Fruit fly (Drosophila melanogaster) whole organism, embryonic: ENCODE results near the gene CaMKI.

ENCODE experiments used
- CG10431 ChIP-seq: fragments of 200-800 bp; sonication (Bioruptor generic); optimal IDR thresholded peaks from 3 replicates; lab custom pipeline; 2018; ENCODE audit warnings: missing biosample characterization, mild to moderate bottlenecking, missing genetic modification characterization
- CG11093 ChIP-seq: fragments of 200-800 bp; sonication (Bioruptor generic); IDR thresholded peaks from 3 replicates; pipeline ENCODE4 v1.3.6; 2022; ENCODE audit warnings: missing biosample characterization, missing genetic modification characterization
- CG11560 ChIP-seq: fragments of 200-800 bp; sonication (Bioruptor generic); IDR thresholded peaks from 3 replicates; pipeline ENCODE4 v1.3.6; 2022; ENCODE audit warnings: missing biosample characterization, missing genetic modification characterization
- CG12236 ChIP-seq: fragments of 200-800 bp; sonication (Bioruptor generic); optimal IDR thresholded peaks from 2 replicates; lab custom pipeline; 2016; ENCODE audit warnings: missing biosample characterization, missing genetic modification characterization
- CG14667 ChIP-seq: fragments of 200-800 bp; sonication (Bioruptor generic); IDR thresholded peaks from 2 replicates; pipeline ENCODE4 v1.3.6; 2022; ENCODE audit warnings: missing biosample characterization, missing genetic modification characterization
- CG15479 ChIP-seq: fragments of 200-800 bp; sonication (Bioruptor generic); optimal IDR thresholded peaks from 3 replicates; lab custom pipeline; 2019; ENCODE audit warnings: missing biosample characterization, mild to moderate bottlenecking, missing genetic modification characterization, moderate library complexity
- CG17361 ChIP-seq: fragments of 200-800 bp; sonication (Bioruptor generic); IDR thresholded peaks from 3 replicates; pipeline ENCODE4 v1.3.6; 2022; ENCODE audit warnings: missing biosample characterization, missing genetic modification characterization
- CG17385 ChIP-seq: fragments of 200-800 bp; sonication (Bioruptor generic); optimal IDR thresholded peaks from 3 replicates; lab custom pipeline; 2018; ENCODE audit warnings: missing biosample characterization, mild to moderate bottlenecking, missing genetic modification characterization
- CG17802 ChIP-seq: fragments of 200-800 bp; sonication (Bioruptor generic); optimal IDR thresholded peaks from 2 replicates; lab custom pipeline; 2018; ENCODE audit warnings: missing biosample characterization, mild to moderate bottlenecking, missing genetic modification characterization, moderate library complexity
- CG17829 ChIP-seq: fragments of 200-800 bp; optimal IDR thresholded peaks from 2 replicates; lab custom pipeline; 2019; ENCODE audit warnings: missing biosample characterization, mild to moderate bottlenecking, missing genetic modification characterization, moderate library complexity
- CG2889 ChIP-seq: fragments of 200-800 bp; sonication (Bioruptor generic); IDR thresholded peaks from 3 replicates; pipeline ENCODE4 v1.3.6; 2022; ENCODE audit warnings: missing biosample characterization, missing genetic modification characterization
- CG32767 ChIP-seq: fragments of 200-800 bp; sonication (Bioruptor generic); IDR thresholded peaks from 2 replicates; pipeline ENCODE4 v1.3.6; 2022; ENCODE audit warnings: missing biosample characterization, missing genetic modification characterization
- CG3407 ChIP-seq: fragments of 200-800 bp; sonication (Bioruptor generic); optimal IDR thresholded peaks from 2 replicates; lab custom pipeline; 2018; ENCODE audit warnings: missing biosample characterization, mild to moderate bottlenecking, missing genetic modification characterization
- CG43689 ChIP-seq: fragments of 200-800 bp; sonication (Bioruptor generic); IDR thresholded peaks from 2 replicates; pipeline ENCODE4 v1.3.6; 2022; ENCODE audit warnings: missing biosample characterization, missing genetic modification characterization
- CG4854 ChIP-seq: fragments of 200-800 bp; sonication (Bioruptor generic); optimal IDR thresholded peaks from 2 replicates; lab custom pipeline; 2016; ENCODE audit warnings: missing biosample characterization, missing genetic modification characterization, inconsistent platforms
- CG9797 ChIP-seq: fragments of 200-800 bp; sonication (Bioruptor generic); optimal IDR thresholded peaks from 3 replicates; lab custom pipeline; 2018; ENCODE audit warnings: missing biosample characterization, mild to moderate bottlenecking, missing genetic modification characterization
- Dfd ChIP-seq, 2 experiments: fragments of >200 bp; optimal IDR thresholded peaks; 2 replicates each; lab custom pipeline; 2017; ENCODE audit warnings: missing biosample characterization in 2 of 2, missing genetic modification characterization in 2 of 2
- Doc2 ChIP-seq: fragments of 200-800 bp; sonication (Bioruptor generic); IDR thresholded peaks from 2 replicates; pipeline ENCODE4 v1.3.6; 2022; ENCODE audit warnings: missing biosample characterization, missing genetic modification characterization
- HLH3B ChIP-seq: fragments of 200-800 bp; sonication (Bioruptor generic); IDR thresholded peaks from 2 replicates; pipeline ENCODE4 v1.3.6; 2022; ENCODE audit warnings: missing biosample characterization, missing genetic modification characterization
- Kr ChIP-seq: fragments of 200-800 bp; sonication (Bioruptor generic); optimal IDR thresholded peaks from 2 replicates; lab custom pipeline; 2017; ENCODE audit warnings: missing biosample characterization, mild to moderate bottlenecking, missing genetic modification characterization
- NC2β ChIP-seq: fragments of 200-800 bp; sonication (Bioruptor generic); optimal IDR thresholded peaks from 2 replicates; lab custom pipeline; 2016; ENCODE audit warnings: missing biosample characterization, missing genetic modification characterization
- NK7.1 ChIP-seq: fragments of 200-800 bp; sonication (Bioruptor generic); optimal IDR thresholded peaks from 3 replicates; lab custom pipeline; 2016; ENCODE audit warnings: missing biosample characterization, missing genetic modification characterization
- Nf-YC ChIP-seq: fragments of 200-800 bp; optimal IDR thresholded peaks from 3 replicates; lab custom pipeline; 2019; ENCODE audit warnings: missing biosample characterization, mild to moderate bottlenecking, missing genetic modification characterization, moderate library complexity
- Ravus ChIP-seq: fragments of 200-800 bp; sonication (Bioruptor generic); IDR thresholded peaks from 2 replicates; pipeline ENCODE4 v1.3.6; 2022; ENCODE audit warnings: missing biosample characterization, missing genetic modification characterization
- Rfx ChIP-seq: fragments of 200-800 bp; sonication (Bioruptor generic); IDR thresholded peaks from 2 replicates; pipeline ENCODE4 v1.3.6; 2022; ENCODE audit warnings: missing biosample characterization, missing genetic modification characterization
- Side ChIP-seq: fragments of 200-800 bp; sonication (Bioruptor generic); optimal IDR thresholded peaks from 2 replicates; lab custom pipeline; 2016; ENCODE audit warnings: missing biosample characterization, missing genetic modification characterization
- Sin3A ChIP-seq: fragments of >200 bp; optimal IDR thresholded peaks from 2 replicates; lab custom pipeline; 2018
- al ChIP-seq: fragments of 200-800 bp; sonication (Bioruptor generic); IDR thresholded peaks from 2 replicates; pipeline ENCODE4 v1.3.6; 2022; ENCODE audit warnings: missing biosample characterization, missing genetic modification characterization
- aop ChIP-seq: fragments of 200-800 bp; sonication (Bioruptor generic); IDR thresholded peaks from 2 replicates; pipeline ENCODE4 v1.3.6; 2022; ENCODE audit warnings: missing biosample characterization, missing genetic modification characterization
- ash1 ChIP-seq: fragments of 200-800 bp; sonication (Bioruptor generic); optimal IDR thresholded peaks from 2 replicates; lab custom pipeline; 2018; ENCODE audit warnings: missing biosample characterization, mild to moderate bottlenecking, missing genetic modification characterization
- br ChIP-seq: fragments of >200 bp; optimal IDR thresholded peaks from 2 replicates; lab custom pipeline; 2017
- bsh ChIP-seq, 2 experiments: fragments of 200-800 bp; sonication (Bioruptor generic); optimal IDR thresholded peaks; 2 replicates each; lab custom pipeline; 2017 to 2018; ENCODE audit warnings: mild to moderate bottlenecking in 2 of 2, missing biosample characterization in 2 of 2, missing genetic modification characterization in 2 of 2, moderate library complexity in 1 of 2
- ci ChIP-seq: fragments of 200-800 bp; sonication (Bioruptor generic); IDR thresholded peaks from 3 replicates; pipeline ENCODE4 v1.3.6; 2022; ENCODE audit warnings: missing biosample characterization, missing genetic modification characterization
- danr ChIP-seq: fragments of 200-800 bp; sonication (Bioruptor generic); IDR thresholded peaks from 2 replicates; pipeline ENCODE4 v1.3.6; 2022; ENCODE audit warnings: missing biosample characterization, missing genetic modification characterization
- dati ChIP-seq: fragments of 200-800 bp; sonication (Bioruptor generic); IDR thresholded peaks from 2 replicates; pipeline ENCODE4 v1.3.6; 2022; ENCODE audit warnings: missing biosample characterization, missing genetic modification characterization
- esg ChIP-seq: fragments of 200-800 bp; sonication (Bioruptor generic); conservative IDR thresholded peaks from 2 replicates; pipeline ENCODE4 v1.3.6; 2022; ENCODE audit warnings: missing biosample characterization, missing genetic modification characterization
- fd96Cb ChIP-seq: fragments of 200-800 bp; sonication (Bioruptor generic); optimal IDR thresholded peaks from 2 replicates; lab custom pipeline; 2018; ENCODE audit warnings: missing biosample characterization, mild to moderate bottlenecking, missing genetic modification characterization, moderate library complexity
- jigr1 ChIP-seq: fragments of 200-800 bp; sonication (Bioruptor generic); IDR thresholded peaks from 3 replicates; pipeline ENCODE4 v1.3.6; 2022; ENCODE audit warnings: missing biosample characterization, missing genetic modification characterization
- lilli ChIP-seq: fragments of 200-800 bp; sonication (Bioruptor generic); optimal IDR thresholded peaks from 3 replicates; lab custom pipeline; 2016; ENCODE audit warnings: missing biosample characterization, missing genetic modification characterization
- lola ChIP-seq, 3 experiments: fragments of >200 bp in 2 of 3; fragments of 200-800 bp in 1 of 3; sonication (Bioruptor generic) in 1 of 3; optimal IDR thresholded peaks; 2 replicates each; lab custom pipeline; 2017 to 2019; ENCODE audit warnings: missing biosample characterization in 3 of 3, missing genetic modification characterization in 3 of 3, mild to moderate bottlenecking in 1 of 3, moderate library complexity in 1 of 3
- org-1 ChIP-seq: fragments of 200-800 bp; sonication (Bioruptor generic); optimal IDR thresholded peaks from 2 replicates; lab custom pipeline; 2017; ENCODE audit warnings: missing biosample characterization, missing genetic modification characterization
- pan ChIP-seq, 4 experiments: fragments of >200 bp in 3 of 4; fragments of 200-800 bp in 1 of 4; sonication (Bioruptor generic) in 1 of 4; optimal IDR thresholded peaks in 3 of 4; IDR thresholded peaks in 1 of 4; 2 replicates each; pipeline versions ENCODE4 v1.3.6 to Lab custom; 2017 to 2022; ENCODE audit warnings: missing biosample characterization in 2 of 4, missing genetic modification characterization in 2 of 4, mixed read lengths in 1 of 4
- pfk ChIP-seq: fragments of 200-800 bp; sonication (Bioruptor generic); optimal IDR thresholded peaks from 2 replicates; lab custom pipeline; 2018; ENCODE audit warnings: missing biosample characterization, mild to moderate bottlenecking, missing genetic modification characterization, moderate library complexity
- schlank ChIP-seq: fragments of 200-800 bp; sonication (Bioruptor generic); optimal IDR thresholded peaks from 2 replicates; lab custom pipeline; 2018; ENCODE audit warnings: missing biosample characterization, mild to moderate bottlenecking, missing genetic modification characterization
- shn ChIP-seq: fragments of 200-800 bp; sonication (Bioruptor generic); optimal IDR thresholded peaks from 3 replicates; lab custom pipeline; 2016; ENCODE audit warnings: missing biosample characterization, missing genetic modification characterization
- tin ChIP-seq: fragments of 200-800 bp; sonication (Bioruptor generic); optimal IDR thresholded peaks from 3 replicates; lab custom pipeline; 2016; ENCODE audit warnings: missing biosample characterization, missing genetic modification characterization
- tio ChIP-seq: fragments of 200-800 bp; sonication (Bioruptor generic); optimal IDR thresholded peaks from 2 replicates; lab custom pipeline; 2017; ENCODE audit warnings: missing biosample characterization, missing genetic modification characterization, inconsistent platforms
- ttk ChIP-seq: fragments of 200-800 bp; sonication (Bioruptor generic); IDR thresholded peaks from 2 replicates; pipeline ENCODE4 v2.1.2; 2022; ENCODE audit warnings: missing biosample characterization, missing genetic modification characterization
- wek ChIP-seq: fragments of 200-800 bp; sonication (Bioruptor generic); optimal IDR thresholded peaks from 3 replicates; lab custom pipeline; 2018; ENCODE audit warnings: missing biosample characterization, mild to moderate bottlenecking, missing genetic modification characterization, moderate library complexity
- yki ChIP-seq: fragments of >200 bp; optimal IDR thresholded peaks from 3 replicates; lab custom pipeline; 2018

Gene CaMKI

DNA sequence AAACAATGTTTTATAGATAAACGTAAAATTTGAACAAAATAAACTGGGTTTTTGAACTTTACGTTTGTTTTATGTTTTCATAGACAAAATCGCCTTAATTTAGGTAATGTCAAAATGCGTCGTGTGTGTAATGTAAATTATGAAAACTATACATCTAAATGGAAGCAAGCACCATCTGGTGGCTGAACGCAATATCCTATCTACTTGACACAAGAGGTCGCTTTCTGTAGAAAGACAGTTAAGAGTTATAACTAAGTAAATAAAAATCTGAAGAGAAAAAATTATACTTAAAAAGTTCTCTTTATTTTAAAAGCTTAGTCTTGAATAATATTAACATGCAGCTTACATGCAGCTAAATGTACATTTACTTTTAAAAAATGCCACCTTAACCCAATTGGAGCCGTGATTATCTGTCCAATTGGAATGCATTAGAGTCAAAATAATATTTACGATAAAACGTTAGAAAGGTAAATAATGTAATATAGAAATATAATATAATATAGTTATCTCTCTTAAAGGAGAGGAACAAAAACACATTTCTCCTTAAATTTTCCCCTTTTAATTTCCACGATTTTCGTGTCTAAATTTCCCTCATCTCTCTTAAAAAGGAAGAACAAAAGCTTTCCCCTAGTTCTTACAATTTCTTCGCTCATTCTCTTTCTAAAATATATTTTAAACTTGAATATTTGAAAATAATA, 20.5 kb upstream of the CaMKI start (continued):
- TF ChIP-seq CG17829 (tag; lab: Kevin White, UChicago) (peak; percentile 93), CG17802 (tag; lab: Kevin White, UChicago) (peak; percentile 87), tio (GFP tag; lab: Kevin White, UChicago) (peak; percentile 84), lilli (GFP tag; lab: Kevin White, UChicago) (peak; percentile 92), ash1 (GFP tag; lab: Kevin White, UChicago) (peak; percentile 85), Rfx (peak; percentile 97), CG11560 (tag; lab: Robert Waterston, UW) (no peak), CG17385 (GFP tag; lab: Kevin White, UChicago) (peak; percentile 88), ttk (GFP tag; lab: Robert Waterston, UW) (no peak; the same call in 1 of the 2 replicates), Sin3A (lab: Kevin White, UChicago) (no peak), schlank (tag; lab: Kevin White, UChicago) (peak; percentile 50), Ravus (peak; percentile 70; the same call in 1 of the 2 replicates), CG4854 (GFP tag; lab: Kevin White, UChicago) (peak; percentile 95), Doc2 (no peak), CG11093 (GFP tag; lab: Robert Waterston, UW) (peak; percentile 63; the same call in 1 of the 3 replicates), tin (GFP tag; lab: Kevin White, UChicago) (peak; percentile 96), aop (no peak), yki (lab: Kevin White, UChicago) (no peak), CG32767 (no peak; the same call in 1 of the 2 replicates), wek (GFP tag; lab: Kevin White, UChicago) (peak; percentile 81), CG15479 (GFP tag; lab: Kevin White, UChicago) (no peak), CG17361 (GFP tag; lab: Robert Waterston, UW) (peak; percentile 92), Side (peak; percentile 95), NK7.1 (GFP tag; lab: Kevin White, UChicago) (peak; percentile 88), bsh (GFP tag; optimal IDR thresholded peaks at IDR 0.05; lab: Kevin White, UChicago) (peak; percentile 27 to 91), CG9797 (no peak), CG14667 (no peak; the same call in 1 of the 2 replicates), ci (peak; percentile 98), Nf-YC (tag; lab: Kevin White, UChicago) (peak; percentile 87), NC2β (GFP tag; lab: Kevin White, UChicago) (peak; percentile 95), org-1 (peak; percentile 69), CG10431 (GFP tag; lab: Kevin White, UChicago) (peak; percentile 84), fd96Cb (peak; percentile 87), Kr (GFP tag; lab: Kevin White, UChicago) (no peak), CG43689 (no peak; the same call in 1 of the 2 replicates), dati (no peak), br (lab: Kevin White, UChicago) (no peak), CG3407 (GFP tag; lab: Kevin White, UChicago) (peak; percentile 86), jigr1 (GFP tag; lab: Robert Waterston, UW) (no peak), CG2889 (GFP tag; lab: Robert Waterston, UW) (no peak), shn (peak; percentile 96), esg (GFP tag; lab: Robert Waterston, UW) (no peak; the same call in 1 of the 2 replicates), pfk (GFP tag; lab: Kevin White, UChicago) (peak; percentile 70), HLH3B (GFP tag; lab: Robert Waterston, UW) (peak; percentile 94), lola (GFP tag; optimal IDR thresholded peaks at IDR 0.05; lab: Kevin White, UChicago) (peak in 1 of 3 experiments; percentile 63), al (no peak; the same call in 1 of the 2 replicates), danr (GFP tag; lab: Robert Waterston, UW) (peak; percentile 61; the same call in 1 of the 2 replicates), CG12236 (GFP tag; lab: Kevin White, UChicago) (peak; percentile 84), pan (optimal IDR thresholded peaks at IDR 0.05; lab: Kevin White, UChicago) (no peak), pan (GFP tag; optimal IDR thresholded peaks at IDR 0.05 in 1 of 2, IDR thresholded peaks at IDR 0.05 in 1 of 2) (peak in 1 of 2 experiments; percentile 91), Dfd (GFP tag; optimal IDR thresholded peaks at IDR 0.05; lab: Kevin White, UChicago) (no peak)
